Worm (Caenorhabditis elegans) whole organism, young adult: Measurements from ENCODE around the gene lgc-29.

Experiments
- T26A5.8 ChIP-seq: sonication (generic microtip); optimal IDR thresholded peaks from 2 replicates; lab custom pipeline; 2016; ENCODE audit warnings: missing genetic modification characterization, missing compliant biosample characterization
- pha-4 ChIP-seq: fragments of 150-350 bp; sonication (generic microtip); optimal IDR thresholded peaks from 2 replicates; lab custom pipeline; 2014; ENCODE audit warnings: missing biosample characterization, missing genetic modification reagents, missing genetic modification characterization
- zim-3 ChIP-seq: sonication (generic microtip); optimal IDR thresholded peaks from 2 replicates; lab custom pipeline; 2017; ENCODE audit warnings: mild to moderate bottlenecking, missing genetic modification characterization, moderate library complexity, missing compliant biosample characterization

DNA sequence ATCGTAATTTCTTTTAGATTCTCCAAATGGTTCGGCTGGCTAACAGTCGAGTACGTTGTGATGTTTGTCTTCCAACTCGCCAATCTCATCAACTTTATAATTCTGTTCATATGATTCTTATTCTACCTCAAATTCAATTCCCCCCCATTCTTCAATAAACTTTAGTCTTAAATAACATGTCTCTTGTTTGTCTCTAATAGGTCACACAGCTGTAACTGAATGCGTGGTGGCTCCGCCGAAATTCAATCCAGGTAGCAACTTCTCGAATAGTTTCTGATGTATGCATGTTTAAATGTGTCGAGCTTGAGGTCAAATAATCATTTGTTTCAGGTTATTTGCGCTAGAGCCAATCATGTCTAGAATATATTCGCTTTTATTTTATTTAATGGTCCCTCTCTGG lies at the start of gene lgc-29:
- no peak for TF ChIP-seq pha-4 (tag; lab: Kevin White, UChicago)
- TF ChIP-seq zim-3 (tag; lab: Kevin White, UChicago) = no peak
- no peak for TF ChIP-seq T26A5.8
